Fruit fly (Drosophila melanogaster): Measurements from ENCODE around the gene Ptth.
A peak's percentile ranks its signal among the peaks of the same experiment; 100 is the strongest.

Ptth gene

dm6 chr2L:530245-530644 lies 46.5 kb downstream of the Ptth start (continued):
- peak; percentile 93 for TF ChIP-seq topi (GFP tag; optimal IDR thresholded peaks at IDR 0.05)
- TF ChIP-seq CG8119 (GFP tag; IDR thresholded peaks at IDR 0.05): 0 out of 3 replicates have a peak, but pooled peaks have one; percentile 44
- TF ChIP-seq pdm3 (GFP tag; optimal IDR thresholded peaks at IDR 0.05): peak; percentile 89
- peak; percentile 98 for TF ChIP-seq svp (GFP tag)
- TF ChIP-seq vri (GFP tag; optimal IDR thresholded peaks at IDR 0.05): peak; percentile 96
- peak; percentile 81 for TF ChIP-seq CG11902 (GFP tag; optimal IDR thresholded peaks at IDR 0.05)
- TF ChIP-seq Met (GFP tag; optimal IDR thresholded peaks at IDR 0.05): peak; percentile 96
- TF ChIP-seq Eip93F (GFP tag; optimal IDR thresholded peaks at IDR 0.05): peak; percentile 96
- TF ChIP-seq acj6 (GFP tag; optimal IDR thresholded peaks at IDR 0.05): peak; percentile 81
- TF ChIP-seq net (GFP tag; optimal IDR thresholded peaks at IDR 0.05): peak; percentile 82
- no peak for TF ChIP-seq CG4318 (GFP tag; optimal IDR thresholded peaks at IDR 0.05)
- TF ChIP-seq achi (GFP tag; optimal IDR thresholded peaks at IDR 0.05): peak; percentile 73
- peak; percentile 89 for TF ChIP-seq OdsH (GFP tag; optimal IDR thresholded peaks at IDR 0.05)
- TF ChIP-seq Ets21C (GFP tag; optimal IDR thresholded peaks at IDR 0.05): no peak
- TF ChIP-seq CG1621 (tag; optimal IDR thresholded peaks at IDR 0.05): peak; percentile 67
- peak; percentile 94 for TF ChIP-seq cyc (GFP tag; optimal IDR thresholded peaks at IDR 0.05)
- TF ChIP-seq CG15336 (GFP tag; IDR thresholded peaks at IDR 0.05): peak; percentile 36; the same call in 1 of the 2 replicates
- no peak for TF ChIP-seq Hr4 (GFP tag; optimal IDR thresholded peaks at IDR 0.05)
- peak; percentile 74 for TF ChIP-seq fd59A (GFP tag; optimal IDR thresholded peaks at IDR 0.05)

dm6 chr2L:527689-528088 lies 49.0 kb downstream of the Ptth start:
- no peak for TF ChIP-seq Met (GFP tag; optimal IDR thresholded peaks at IDR 0.05)
- TF ChIP-seq CG4318 (GFP tag; optimal IDR thresholded peaks at IDR 0.05): no peak
- TF ChIP-seq CG8632 (GFP tag; optimal IDR thresholded peaks at IDR 0.05): no peak
- no peak for TF ChIP-seq CG32006 (GFP tag; optimal IDR thresholded peaks at IDR 0.05)
- no peak for TF ChIP-seq CG6163 (GFP tag; IDR thresholded peaks at IDR 0.05)
- TF ChIP-seq spab (GFP tag; optimal IDR thresholded peaks at IDR 0.05): no peak
- no peak for TF ChIP-seq acj6 (GFP tag; optimal IDR thresholded peaks at IDR 0.05)
- peak; percentile 10 for TF ChIP-seq vri (GFP tag; optimal IDR thresholded peaks at IDR 0.05)
- no peak for TF ChIP-seq CG6792 (GFP tag; optimal IDR thresholded peaks at IDR 0.05)
- TF ChIP-seq svp (GFP tag): peak; percentile 51

- TF ChIP-seq CG32006 (GFP tag; optimal IDR thresholded peaks at IDR 0.05): peak; percentile 7
- peak; percentile 23 for TF ChIP-seq Ets21C (GFP tag; optimal IDR thresholded peaks at IDR 0.05)
- TF ChIP-seq CG8632 (GFP tag; optimal IDR thresholded peaks at IDR 0.05): no peak
- TF ChIP-seq svp (GFP tag): peak; percentile 57
- TF ChIP-seq esn (GFP tag; optimal IDR thresholded peaks at IDR 0.05): peak; percentile 40
- TF ChIP-seq Met (GFP tag; optimal IDR thresholded peaks at IDR 0.05): peak; percentile 20
- peak; percentile 21 for TF ChIP-seq pdm3 (GFP tag; optimal IDR thresholded peaks at IDR 0.05)
- peak; percentile 25 for TF ChIP-seq CG3919 (GFP tag; optimal IDR thresholded peaks at IDR 0.05)
- TF ChIP-seq CG8319 (GFP tag; optimal IDR thresholded peaks at IDR 0.05): no peak
- TF ChIP-seq CG6792 (GFP tag; optimal IDR thresholded peaks at IDR 0.05): no peak
- TF ChIP-seq Sox14 (GFP tag; optimal IDR thresholded peaks at IDR 0.05): peak; percentile 2
- TF ChIP-seq CG15336 (GFP tag; IDR thresholded peaks at IDR 0.05): 0 out of 2 replicates have a peak, but pooled peaks have one; percentile 11
Measured at dm6 chr2L:526924-527307, 49.8 kb downstream of the Ptth start.

dm6 chr2L:526192-526923 lies 50.3 kb downstream of the Ptth start:
- no peak for TF ChIP-seq CG8119 (GFP tag; IDR thresholded peaks at IDR 0.05)
- TF ChIP-seq salr (GFP tag; optimal IDR thresholded peaks at IDR 0.05): no peak
- TF ChIP-seq CG3032 (tag; optimal IDR thresholded peaks at IDR 0.05): peak; percentile 29
- peak; percentile 37 for TF ChIP-seq CG11902 (GFP tag; optimal IDR thresholded peaks at IDR 0.05)
- no peak for TF ChIP-seq spab (GFP tag; optimal IDR thresholded peaks at IDR 0.05)
- peak; percentile 43 for TF ChIP-seq CG31627 (GFP tag; optimal IDR thresholded peaks at IDR 0.05)
- TF ChIP-seq fd85E (GFP tag; optimal IDR thresholded peaks at IDR 0.05): no peak
- TF ChIP-seq CG32006 (GFP tag; optimal IDR thresholded peaks at IDR 0.05): no peak
- no peak for TF ChIP-seq Eip75B (GFP tag; optimal IDR thresholded peaks at IDR 0.05)
- no peak for TF ChIP-seq CG34406 (GFP tag; optimal IDR thresholded peaks at IDR 0.05)
- TF ChIP-seq pdm3 (GFP tag; optimal IDR thresholded peaks at IDR 0.05): peak; percentile 18
- no peak for TF ChIP-seq Sox15 (GFP tag; optimal IDR thresholded peaks at IDR 0.05)
- TF ChIP-seq CG1621 (tag; optimal IDR thresholded peaks at IDR 0.05): no peak
- peak; percentile 19 for TF ChIP-seq topi (GFP tag; optimal IDR thresholded peaks at IDR 0.05)
- TF ChIP-seq CG8632 (GFP tag; optimal IDR thresholded peaks at IDR 0.05): no peak
- peak in 1 of 2 experiments; percentile 27 for TF ChIP-seq ss (GFP tag; optimal IDR thresholded peaks at IDR 0.05)
- TF ChIP-seq Blimp-1 (GFP tag; optimal IDR thresholded peaks at IDR 0.05): no peak
- TF ChIP-seq Met (GFP tag; optimal IDR thresholded peaks at IDR 0.05): peak; percentile 53
- TF ChIP-seq dac (GFP tag; optimal IDR thresholded peaks at IDR 0.05): no peak
- TF ChIP-seq svp (GFP tag): peak; percentile 73
- no peak for TF ChIP-seq CG6163 (GFP tag; IDR thresholded peaks at IDR 0.05)
- TF ChIP-seq CG8319 (GFP tag; optimal IDR thresholded peaks at IDR 0.05): no peak
- no peak for TF ChIP-seq Hr38 (GFP tag; optimal IDR thresholded peaks at IDR 0.05)
- TF ChIP-seq Sox14 (GFP tag; optimal IDR thresholded peaks at IDR 0.05): no peak
- no peak for TF ChIP-seq CG6276 (GFP tag; optimal IDR thresholded peaks at IDR 0.05)
- TF ChIP-seq eg (GFP tag; IDR thresholded peaks at IDR 0.05): no peak
- no peak for TF ChIP-seq fkh (GFP tag; optimal IDR thresholded peaks at IDR 0.05)
